Worm (Caenorhabditis elegans): ENCODE measurements around the gene iff-2.

iff-2 gene

DNA sequence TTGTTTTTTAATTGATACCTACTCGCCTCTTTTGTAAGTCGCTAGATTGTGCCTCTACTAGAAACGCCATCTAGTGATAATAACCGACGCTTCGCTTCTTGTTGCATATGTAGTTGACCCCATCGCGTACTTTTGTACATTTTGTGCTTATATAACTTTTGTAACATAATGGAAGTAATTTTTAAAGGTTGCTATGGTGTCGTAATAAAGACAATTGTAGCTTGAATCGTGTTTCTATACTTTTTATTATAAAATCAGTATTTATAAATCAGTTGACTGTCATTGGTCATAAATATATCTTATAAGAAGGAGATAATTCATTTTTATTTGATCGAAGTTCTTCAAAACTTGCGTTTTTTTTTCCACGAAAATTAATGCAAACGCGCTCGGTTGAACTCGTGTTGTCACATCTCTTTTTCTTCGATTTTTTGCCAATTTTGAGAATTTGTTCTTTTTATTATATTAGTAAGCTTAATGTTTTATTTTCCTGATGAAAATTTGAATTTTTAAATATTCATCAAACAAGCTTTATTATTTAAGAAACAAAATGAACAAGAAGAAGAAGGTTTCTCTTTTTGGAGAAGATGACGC is 16.4 kb upstream of the iff-2 start, which contains the start of gene F54C9.9:
TSS of gene F54C9.9 (plus strand) at position 541 of the 591 bp plus-strand sequence.
- TF ChIP-seq T22C8.4 (GFP tag; IDR thresholded peaks at IDR 0.05): no peak
- TF ChIP-seq ztf-23 (GFP tag; IDR thresholded peaks at IDR 0.05): no peak
- TF ChIP-seq ztf-29 (GFP tag; IDR thresholded peaks at IDR 0.05): no peak
- TF ChIP-seq flt-1 (GFP tag; IDR thresholded peaks at IDR 0.05): no peak
- no peak for TF ChIP-seq cog-1 (tag; optimal IDR thresholded peaks at IDR 0.05)
- no peak for TF ChIP-seq klf-2 (GFP tag; conservative IDR thresholded peaks at IDR 0.05)
- TF ChIP-seq med-1 (GFP tag; optimal IDR thresholded peaks at IDR 0.05; ENCODE audit: insufficient read depth): no peak
- TF ChIP-seq ref-1 (GFP tag; conservative IDR thresholded peaks at IDR 0.05): no peak
- no peak for TF ChIP-seq tab-1 (GFP tag; IDR thresholded peaks at IDR 0.05)

ce11 chrII:8575184-8575583 is 14.0 kb upstream of the iff-2 start, which contains the start of gene puf-5:
Gene puf-5, plus strand, starts transcription at chrII:8575541.
- no peak for TF ChIP-seq T22C8.4 (GFP tag; IDR thresholded peaks at IDR 0.05)
- no peak for TF ChIP-seq klf-2 (GFP tag; conservative IDR thresholded peaks at IDR 0.05)
- no peak for TF ChIP-seq ztf-29 (GFP tag; IDR thresholded peaks at IDR 0.05)
- no peak for TF ChIP-seq flt-1 (GFP tag; IDR thresholded peaks at IDR 0.05)
- TF ChIP-seq cog-1 (tag; optimal IDR thresholded peaks at IDR 0.05): no peak
- no peak for TF ChIP-seq ref-1 (GFP tag; conservative IDR thresholded peaks at IDR 0.05)
- no peak for TF ChIP-seq tab-1 (GFP tag; IDR thresholded peaks at IDR 0.05)
- TF ChIP-seq ztf-23 (GFP tag; IDR thresholded peaks at IDR 0.05): no peak
- TF ChIP-seq med-1 (GFP tag; optimal IDR thresholded peaks at IDR 0.05; ENCODE audit: insufficient read depth): no peak

DNA sequence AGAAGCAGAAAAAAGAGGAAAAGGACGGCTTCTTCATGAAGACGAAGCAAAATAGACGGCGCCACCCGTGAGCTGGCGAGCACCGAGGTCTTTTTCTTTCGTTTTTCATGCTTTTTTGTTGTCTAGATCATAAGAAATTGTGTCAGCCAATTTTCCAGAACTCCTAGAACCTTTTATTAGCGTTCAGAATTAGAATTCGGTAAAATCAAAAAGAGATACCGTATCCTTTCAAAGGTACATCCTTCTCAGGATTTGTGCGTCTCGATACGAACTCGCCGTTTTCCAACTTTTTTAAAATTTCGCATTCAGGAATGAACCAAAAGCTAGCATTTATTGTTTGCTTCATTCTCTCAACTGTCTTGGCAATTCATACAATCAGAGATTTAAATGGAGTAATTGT is 11.9 kb upstream of the iff-2 start, which contains the start of gene F54C9.7:
TSS of gene F54C9.7 (plus strand) at position 301 of the 400 bp plus-strand sequence.
- TF ChIP-seq ztf-23 (GFP tag; IDR thresholded peaks at IDR 0.05) (no peak), ztf-29 (GFP tag; IDR thresholded peaks at IDR 0.05) (no peak), tab-1 (GFP tag; IDR thresholded peaks at IDR 0.05) (no peak), T22C8.4 (GFP tag; IDR thresholded peaks at IDR 0.05) (no peak), ref-1 (GFP tag; conservative IDR thresholded peaks at IDR 0.05) (no peak), med-1 (GFP tag; optimal IDR thresholded peaks at IDR 0.05; ENCODE audit: insufficient read depth) (no peak), cog-1 (tag; optimal IDR thresholded peaks at IDR 0.05) (no peak), klf-2 (GFP tag; conservative IDR thresholded peaks at IDR 0.05) (no peak), flt-1 (GFP tag; IDR thresholded peaks at IDR 0.05) (no peak)

DNA sequence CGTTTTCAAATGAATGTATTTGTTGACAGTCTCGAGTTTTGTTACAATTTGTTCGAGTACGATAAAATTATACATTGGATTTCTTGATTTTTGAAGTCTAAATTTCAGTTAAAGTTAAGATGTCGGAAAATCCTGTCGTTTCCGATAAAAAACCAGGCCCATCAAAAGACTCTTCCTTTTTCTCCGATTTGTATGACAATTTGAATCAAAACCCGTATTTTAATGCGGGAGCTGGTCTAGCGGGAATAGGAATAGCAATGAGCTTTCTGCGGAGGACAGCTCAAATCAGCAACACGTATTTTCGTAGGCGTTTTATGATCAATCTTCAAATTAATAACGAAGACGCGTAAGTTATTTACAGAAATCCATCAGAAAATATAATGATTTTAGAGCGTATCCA is 9.8 kb upstream of the iff-2 start, which contains the start of gene bcs-1:
TSS of gene bcs-1 (plus strand) at position 109 of the 400 bp plus-strand sequence.
- no peak for TF ChIP-seq flt-1 (GFP tag; IDR thresholded peaks at IDR 0.05)
- TF ChIP-seq T22C8.4 (GFP tag; IDR thresholded peaks at IDR 0.05): no peak
- no peak for TF ChIP-seq klf-2 (GFP tag; conservative IDR thresholded peaks at IDR 0.05)
- no peak for TF ChIP-seq ztf-23 (GFP tag; IDR thresholded peaks at IDR 0.05)
- no peak for TF ChIP-seq tab-1 (GFP tag; IDR thresholded peaks at IDR 0.05)
- no peak for TF ChIP-seq ztf-29 (GFP tag; IDR thresholded peaks at IDR 0.05)
- no peak for TF ChIP-seq med-1 (GFP tag; optimal IDR thresholded peaks at IDR 0.05; ENCODE audit: insufficient read depth)
- no peak for TF ChIP-seq cog-1 (tag; optimal IDR thresholded peaks at IDR 0.05)
- TF ChIP-seq ref-1 (GFP tag; conservative IDR thresholded peaks at IDR 0.05): no peak

- TF ChIP-seq cog-1 (tag; optimal IDR thresholded peaks at IDR 0.05) (peak; percentile 64), ref-1 (GFP tag; conservative IDR thresholded peaks at IDR 0.05) (no peak), ztf-23 (GFP tag; IDR thresholded peaks at IDR 0.05) (peak; percentile 80), med-1 (GFP tag; optimal IDR thresholded peaks at IDR 0.05; ENCODE audit: insufficient read depth) (no peak), klf-2 (GFP tag; conservative IDR thresholded peaks at IDR 0.05) (0 out of 2 replicates have a peak, but pooled peaks have one; percentile 9), flt-1 (GFP tag; IDR thresholded peaks at IDR 0.05) (peak; percentile 78), tab-1 (GFP tag; IDR thresholded peaks at IDR 0.05) (no peak; the same call in 1 of the 2 replicates), T22C8.4 (GFP tag; IDR thresholded peaks at IDR 0.05) (no peak), ztf-29 (GFP tag; IDR thresholded peaks at IDR 0.05) (no peak)
Observed at ce11 chrII:8569038-8569977, 8.1 kb upstream of the iff-2 start, which contains the start of the genes col-38 and rpl-5. Gene col-38, minus strand, starts transcription at chrII:8569088. Gene rpl-5, plus strand, starts transcription at chrII:8569927.

DNA sequence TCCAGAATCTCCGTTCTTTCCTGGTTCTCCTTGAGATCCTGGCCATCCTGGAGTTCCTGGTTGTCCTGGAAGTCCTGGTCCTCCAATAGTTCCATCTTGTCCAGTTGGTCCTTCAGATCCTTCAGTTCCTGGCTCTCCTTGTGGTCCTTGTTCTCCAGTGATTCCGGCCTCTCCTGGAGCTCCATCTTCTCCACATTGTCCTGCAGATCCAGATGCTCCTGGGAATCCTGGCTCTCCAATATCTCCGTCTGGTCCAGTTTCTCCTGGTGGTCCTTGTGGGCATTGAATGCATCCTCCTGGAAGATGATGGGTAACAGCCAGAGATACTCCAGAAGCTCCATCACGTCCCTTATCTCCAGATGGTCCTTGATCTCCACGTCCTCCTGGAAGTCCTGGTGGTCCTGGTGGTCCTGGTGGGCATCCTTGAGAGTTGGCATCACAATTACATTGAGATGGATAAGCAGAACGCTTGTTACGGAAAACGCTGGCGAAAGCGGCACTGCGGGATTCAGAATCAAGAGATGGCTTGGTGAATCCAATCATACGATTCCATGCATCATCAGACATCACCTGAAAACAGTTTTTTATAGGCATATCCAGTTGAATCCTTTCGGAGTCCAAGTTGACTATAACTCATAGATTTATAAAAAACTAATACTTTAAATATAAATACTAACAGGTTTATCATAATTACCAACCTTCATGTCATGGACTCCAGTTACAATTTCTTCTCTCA is 7.2 kb upstream of the iff-2 start:
- TF ChIP-seq flt-1 (GFP tag; IDR thresholded peaks at IDR 0.05) (no peak), med-1 (GFP tag; optimal IDR thresholded peaks at IDR 0.05; ENCODE audit: insufficient read depth) (no peak), ztf-23 (GFP tag; IDR thresholded peaks at IDR 0.05) (no peak), T22C8.4 (GFP tag; IDR thresholded peaks at IDR 0.05) (no peak), ref-1 (GFP tag; conservative IDR thresholded peaks at IDR 0.05) (no peak), ztf-29 (GFP tag; IDR thresholded peaks at IDR 0.05) (no peak), cog-1 (tag; optimal IDR thresholded peaks at IDR 0.05) (no peak), klf-2 (GFP tag; conservative IDR thresholded peaks at IDR 0.05) (no peak), tab-1 (GFP tag; IDR thresholded peaks at IDR 0.05) (no peak)

- TF ChIP-seq tab-1 (GFP tag; IDR thresholded peaks at IDR 0.05) (no peak), klf-2 (GFP tag; conservative IDR thresholded peaks at IDR 0.05) (no peak), flt-1 (GFP tag; IDR thresholded peaks at IDR 0.05) (no peak)
Observed at ce11 chrII:8566806-8567266, 5.7 kb upstream of the iff-2 start, which contains the start of gene F54C9.3. Gene F54C9.3, minus strand, starts transcription at chrII:8566856.

DNA sequence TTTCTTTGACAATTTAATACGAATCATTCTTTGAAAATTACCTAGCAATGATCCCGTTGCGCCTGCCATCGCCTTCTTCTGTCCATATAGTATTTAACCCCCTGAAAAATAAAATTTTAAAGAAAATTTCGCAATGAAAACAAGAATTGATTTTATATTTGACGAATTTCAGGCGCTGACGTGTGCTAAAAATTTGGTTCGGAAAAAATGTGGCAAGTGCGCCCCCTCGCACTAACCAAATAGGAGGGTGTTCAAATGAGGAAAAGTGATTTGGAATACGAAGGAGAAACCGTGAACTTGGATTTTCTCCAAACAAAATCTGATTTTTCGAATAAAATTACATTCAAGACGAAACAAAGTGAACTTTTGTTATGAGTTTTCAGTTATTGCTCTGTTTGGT is 4.9 kb upstream of the iff-2 start, which contains the start of gene stc-1:
TSS of gene stc-1 (minus strand) at position 101 of the 400 bp plus-strand sequence.
- TF ChIP-seq ref-1 (GFP tag; conservative IDR thresholded peaks at IDR 0.05) (no peak), cog-1 (tag; optimal IDR thresholded peaks at IDR 0.05) (no peak), ztf-23 (GFP tag; IDR thresholded peaks at IDR 0.05) (no peak), flt-1 (GFP tag; IDR thresholded peaks at IDR 0.05) (no peak), klf-2 (GFP tag; conservative IDR thresholded peaks at IDR 0.05) (no peak), tab-1 (GFP tag; IDR thresholded peaks at IDR 0.05) (no peak), ztf-29 (GFP tag; IDR thresholded peaks at IDR 0.05) (no peak), T22C8.4 (GFP tag; IDR thresholded peaks at IDR 0.05) (no peak), med-1 (GFP tag; optimal IDR thresholded peaks at IDR 0.05; ENCODE audit: insufficient read depth) (no peak)

Data from whole organism, midembryonic.